Worm (Caenorhabditis elegans): Measurements from ENCODE around the gene C44B12.6.

Gene C44B12.6

DNA sequence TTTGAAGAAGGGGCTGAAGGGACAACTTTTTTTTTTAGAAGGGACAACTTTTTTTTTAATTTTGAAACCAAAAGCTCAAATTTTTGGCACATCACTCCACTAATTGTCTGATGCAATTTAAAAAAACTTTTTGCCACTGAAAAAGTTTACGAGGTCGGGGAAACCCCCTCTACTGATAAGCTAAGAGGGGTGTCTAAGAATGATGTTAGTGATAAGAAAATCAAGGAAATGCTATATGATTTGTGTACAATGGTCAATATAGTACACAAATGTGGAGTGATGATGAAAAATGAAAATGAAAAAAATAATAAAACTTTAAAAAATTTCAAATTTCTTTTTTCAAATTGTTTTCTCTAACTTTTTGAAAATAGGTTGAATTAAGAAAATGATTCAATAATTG is 11.0 kb upstream of the C44B12.6 start:
- TF ChIP-seq nhr-28 (tag; optimal IDR thresholded peaks at IDR 0.05) (peak; percentile 92), daf-16 (GFP tag; optimal IDR thresholded peaks at IDR 0.05) (no peak), daf-16 (tag; optimal IDR thresholded peaks at IDR 0.05) (peak; percentile 93), hif-1 (tag; optimal IDR thresholded peaks at IDR 0.05) (no peak), mxl-3 (GFP tag; optimal IDR thresholded peaks at IDR 0.05) (no peak), lin-29 (GFP tag; IDR thresholded peaks at IDR 0.05) (no peak), mdl-1 (tag; optimal IDR thresholded peaks at IDR 0.05) (peak in 1 of 2 experiments; percentile 30), pqm-1 (tag; optimal IDR thresholded peaks at IDR 0.05) (peak; percentile 93), Y75B8A.6 (GFP tag; IDR thresholded peaks at IDR 0.05) (no peak), nhr-77 (tag; optimal IDR thresholded peaks at IDR 0.05) (peak; percentile 26), lin-15B (tag; optimal IDR thresholded peaks at IDR 0.05) (no peak), R02D3.7 (tag; optimal IDR thresholded peaks at IDR 0.05) (no peak), hlh-11 (tag; optimal IDR thresholded peaks at IDR 0.05) (peak; percentile 59), dve-1 (tag; optimal IDR thresholded peaks at IDR 0.05; ENCODE audit: insufficient read depth) (peak; percentile 45), dmd-6 (GFP tag; IDR thresholded peaks at IDR 0.05) (peak; percentile 86), egl-27 (tag; optimal IDR thresholded peaks at IDR 0.05) (no peak), lsy-2 (tag; optimal IDR thresholded peaks at IDR 0.05) (no peak)

DNA sequence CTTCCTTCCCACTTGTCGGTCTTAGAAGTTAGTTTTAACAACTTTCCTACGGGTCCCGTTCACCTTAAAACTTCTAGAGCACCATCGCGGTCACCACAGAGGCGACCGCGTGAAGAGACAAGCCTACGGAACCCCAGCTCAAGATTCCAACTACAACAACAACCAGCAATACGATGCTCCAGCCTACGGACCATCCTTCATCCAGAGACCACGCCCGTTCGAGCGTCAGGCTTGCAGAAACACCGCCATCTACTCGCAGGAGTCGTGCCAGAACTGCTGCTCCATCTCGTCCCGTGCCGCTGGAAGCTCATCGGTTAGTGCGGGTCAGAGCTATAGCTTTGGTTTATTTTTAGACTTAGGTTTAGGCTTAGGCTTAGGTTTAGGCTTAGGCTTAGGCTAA is 8.7 kb downstream of the C44B12.6 start:
- TF ChIP-seq lin-39 (tag; optimal IDR thresholded peaks at IDR 0.05) (no peak), tra-1 (GFP tag; IDR thresholded peaks at IDR 0.05) (no peak), tag-97 (GFP tag; IDR thresholded peaks at IDR 0.05) (no peak), unc-62 (GFP tag; optimal IDR thresholded peaks at IDR 0.05 in 1 of 2) (peak in 1 of 2 experiments; percentile 4), unc-62 (tag; optimal IDR thresholded peaks at IDR 0.05) (no peak), aha-1 (tag) (no peak), ztf-11 (tag; optimal IDR thresholded peaks at IDR 0.05) (no peak), aly-2 (tag; optimal IDR thresholded peaks at IDR 0.05) (no peak), fkh-10 (GFP tag; optimal IDR thresholded peaks at IDR 0.05) (no peak), php-3 (GFP tag; IDR thresholded peaks at IDR 0.05) (0 out of 2 replicates have a peak, but pooled peaks have one; percentile 9), zip-11 (GFP tag; IDR thresholded peaks at IDR 0.05) (no peak), T26A8.4 (GFP tag; IDR thresholded peaks at IDR 0.05) (no peak), nhr-48 (tag; optimal IDR thresholded peaks at IDR 0.05) (no peak), fos-1 (tag; optimal IDR thresholded peaks at IDR 0.05) (no peak), lim-7 (GFP tag; IDR thresholded peaks at IDR 0.05) (0 out of 2 replicates have a peak, but pooled peaks have one; percentile 25), Y75B8A.6 (GFP tag; IDR thresholded peaks at IDR 0.05) (no peak), ceh-62 (tag; optimal IDR thresholded peaks at IDR 0.05) (no peak), F44E2.7 (GFP tag; IDR thresholded peaks at IDR 0.05) (0 out of 2 replicates have a peak, but pooled peaks have one; percentile 12), dpl-1 (GFP tag; optimal IDR thresholded peaks at IDR 0.05) (no peak), F49E8.2 (tag; optimal IDR thresholded peaks at IDR 0.05; ENCODE audit: borderline replicate concordance) (no peak), hlh-11 (tag; optimal IDR thresholded peaks at IDR 0.05) (no peak), set-16 (GFP tag; IDR thresholded peaks at IDR 0.05) (peak; percentile 56; the same call in 1 of the 2 replicates), mdl-1 (tag; optimal IDR thresholded peaks at IDR 0.05) (no peak), ceh-44 (GFP tag; IDR thresholded peaks at IDR 0.05) (no peak), daf-12 (tag; optimal IDR thresholded peaks at IDR 0.05) (no peak), ceh-20 (GFP tag; IDR thresholded peaks at IDR 0.05) (no peak), R02D3.7 (tag; optimal IDR thresholded peaks at IDR 0.05) (no peak)

DNA sequence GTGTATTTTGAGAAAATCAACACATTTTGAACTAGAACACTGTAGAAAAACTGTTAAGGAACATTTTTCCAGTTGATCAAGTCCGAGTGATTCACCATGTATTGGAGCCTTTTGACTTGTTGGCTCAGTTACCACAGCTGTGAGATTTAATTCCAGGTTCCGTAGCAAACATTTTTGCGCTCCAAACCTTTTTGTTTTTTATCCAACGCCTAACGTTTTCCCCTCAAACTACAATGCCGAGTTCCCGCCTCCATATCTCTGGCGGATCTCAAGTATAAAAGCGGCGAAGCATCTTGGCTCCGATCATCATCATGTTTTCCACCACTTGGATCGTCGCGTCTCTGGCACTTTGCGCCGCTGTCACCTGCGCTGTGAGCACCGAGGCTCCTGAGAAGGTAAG is 10.1 kb downstream of the C44B12.6 start, which contains the start of gene perm-2:
TSS of gene perm-2 (plus strand) at position 301 of the 400 bp plus-strand sequence.
- no peak for TF ChIP-seq dmd-9 (GFP tag; IDR thresholded peaks at IDR 0.05)
- no peak for TF ChIP-seq pha-4 (GFP tag; IDR thresholded peaks at IDR 0.05)
- no peak for TF ChIP-seq pha-4 (tag; optimal IDR thresholded peaks at IDR 0.05)
- no peak for TF ChIP-seq T26A8.4 (GFP tag; IDR thresholded peaks at IDR 0.05)
- TF ChIP-seq hlh-11 (tag; optimal IDR thresholded peaks at IDR 0.05), result no peak
- TF ChIP-seq nhr-10 (tag; optimal IDR thresholded peaks at IDR 0.05), result no peak
- TF ChIP-seq Y105C5A.15 (GFP tag; IDR thresholded peaks at IDR 0.05), result no peak
- TF ChIP-seq nhr-77 (tag; optimal IDR thresholded peaks at IDR 0.05), result no peak
- no peak for TF ChIP-seq unc-39 (tag; optimal IDR thresholded peaks at IDR 0.05)
- TF ChIP-seq ZK546.5 (tag; optimal IDR thresholded peaks at IDR 0.05), result no peak
